Fruit fly (Drosophila melanogaster) S2 (cell line): ENCODE data around the gene CG18809.

Experiments used
- CG8478 ChIP-seq: fragments of >200 bp; optimal IDR thresholded peaks from 2 replicates; lab custom pipeline; 2018
- CTCF ChIP-seq, 2 experiments: fragments of >200 bp; optimal IDR thresholded peaks; 2 replicates each; lab custom pipeline; 2018

- TF ChIP-seq CTCF (optimal IDR thresholded peaks at IDR 0.05; lab: Kevin White, UChicago) (no peak), CG8478 (no peak)
These were observed 25.8 kb upstream of the CG18809 start for dm6 chrX:19769821-19770519.
